Worm (Caenorhabditis elegans) whole organism, midembryonic: ENCODE data around the gene Y43F8C.16.

Experiments used
- tab-1 ChIP-seq: fragments of 200-800 bp; sonication (Bioruptor generic); IDR thresholded peaks from 2 replicates; pipeline ENCODE4 v1.3.6; 2022; ENCODE audit warnings: missing genetic modification characterization, missing compliant biosample characterization
- ztf-23 ChIP-seq: fragments of 200-800 bp; sonication (Bioruptor generic); IDR thresholded peaks from 2 replicates; pipeline ENCODE4 v1.3.6; 2022; ENCODE audit warnings: missing genetic modification reagents, missing genetic modification characterization, missing compliant biosample characterization

DNA sequence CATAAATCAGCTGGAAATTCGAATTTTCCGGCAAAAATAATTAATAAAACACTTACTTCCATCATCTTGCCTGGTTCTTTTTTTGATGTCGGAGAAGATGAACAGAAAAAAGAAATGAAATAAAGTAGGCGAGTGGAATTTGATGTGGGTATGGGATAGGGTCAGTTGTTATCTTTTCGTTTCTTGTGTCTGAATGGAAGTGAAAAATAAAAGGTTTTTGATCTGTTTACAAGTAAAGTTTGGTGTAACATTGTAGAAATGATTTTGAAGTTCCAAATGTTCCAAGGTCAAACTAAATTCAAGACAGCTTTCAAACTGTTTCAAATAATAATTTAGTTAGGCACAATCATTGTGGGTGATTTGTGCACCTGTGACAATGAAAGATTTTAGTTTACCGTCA, 22.1 kb upstream of the Y43F8C.16 start, which contains the start of gene W04E12.7:
- TF ChIP-seq tab-1 (GFP tag; lab: Robert Waterston, UW) (no peak), ztf-23 (GFP tag; lab: Robert Waterston, UW) (no peak)
